Fruit fly (Drosophila melanogaster) whole organism, prepupa: Measurements from ENCODE around the gene Pdss2.
A peak's percentile ranks its signal among the peaks of the same experiment; 100 is the strongest.

Source experiments
- CG10631 ChIP-seq: fragments of 200-800 bp; sonication (Bioruptor generic); optimal IDR thresholded peaks from 2 replicates; lab custom pipeline; 2016; ENCODE audit warnings: missing biosample characterization, missing genetic modification characterization
- CG10669 ChIP-seq: fragments of 200-800 bp; sonication (Bioruptor generic); optimal IDR thresholded peaks from 3 replicates; lab custom pipeline; 2018; ENCODE audit warnings: missing biosample characterization, mild to moderate bottlenecking, missing genetic modification characterization, moderate library complexity
- CG11294 ChIP-seq: fragments of 200-800 bp; sonication (Bioruptor generic); IDR thresholded peaks from 2 replicates; pipeline ENCODE4 v1.3.6; 2022; ENCODE audit warnings: missing biosample characterization, missing genetic modification characterization
- CG11762 ChIP-seq: fragments of 200-800 bp; sonication (Bioruptor generic); optimal IDR thresholded peaks from 3 replicates; lab custom pipeline; 2016; ENCODE audit warnings: missing biosample characterization, missing genetic modification characterization; ENCODE audit not compliant: insufficient read depth
- CG11902 ChIP-seq: fragments of 200-800 bp; sonication (Bioruptor generic); optimal IDR thresholded peaks from 3 replicates; lab custom pipeline; 2016; ENCODE audit warnings: missing biosample characterization, missing genetic modification characterization
- CG15336 ChIP-seq: fragments of 200-800 bp; sonication (Bioruptor generic); IDR thresholded peaks from 2 replicates; pipeline ENCODE4 v1.3.6; 2022; ENCODE audit warnings: missing biosample characterization, missing genetic modification characterization
- CG1621 ChIP-seq: fragments of 200-800 bp; sonication (Bioruptor generic); optimal IDR thresholded peaks from 3 replicates; lab custom pipeline; 2018; ENCODE audit warnings: missing biosample characterization, mild to moderate bottlenecking, missing genetic modification characterization
- CG3032 ChIP-seq: fragments of 200-800 bp; optimal IDR thresholded peaks from 2 replicates; lab custom pipeline; 2019; ENCODE audit warnings: missing biosample characterization, mild to moderate bottlenecking, missing genetic modification characterization, moderate library complexity
- CG31627 ChIP-seq: fragments of 200-800 bp; sonication (Bioruptor generic); optimal IDR thresholded peaks from 3 replicates; lab custom pipeline; 2016; ENCODE audit warnings: missing biosample characterization, missing genetic modification characterization
- CG32006 ChIP-seq: fragments of 200-800 bp; sonication (Bioruptor generic); optimal IDR thresholded peaks from 3 replicates; lab custom pipeline; 2017; ENCODE audit warnings: missing biosample characterization, mild to moderate bottlenecking, missing genetic modification characterization
- CG3919 ChIP-seq: fragments of 200-800 bp; sonication (Bioruptor generic); optimal IDR thresholded peaks from 3 replicates; lab custom pipeline; 2016; ENCODE audit warnings: missing biosample characterization, missing genetic modification characterization
- CG4318 ChIP-seq: fragments of 200-800 bp; sonication (Bioruptor generic); optimal IDR thresholded peaks from 3 replicates; lab custom pipeline; 2017; ENCODE audit warnings: missing biosample characterization, mild to moderate bottlenecking, missing genetic modification characterization
- CG6163 ChIP-seq: fragments of 200-800 bp; sonication (Bioruptor generic); IDR thresholded peaks from 3 replicates; pipeline ENCODE4 v1.3.6; 2022; ENCODE audit warnings: missing biosample characterization, missing genetic modification characterization
- CG6276 ChIP-seq: fragments of 200-800 bp; sonication (Bioruptor generic); optimal IDR thresholded peaks from 2 replicates; lab custom pipeline; 2017; ENCODE audit warnings: missing biosample characterization, mild to moderate bottlenecking, missing genetic modification characterization
- CG6792 ChIP-seq: fragments of 200-800 bp; sonication (Bioruptor generic); optimal IDR thresholded peaks from 3 replicates; lab custom pipeline; 2016; ENCODE audit warnings: missing biosample characterization, missing genetic modification characterization
- CG6808 ChIP-seq: fragments of 200-800 bp; sonication (Bioruptor generic); optimal IDR thresholded peaks from 3 replicates; lab custom pipeline; 2017; ENCODE audit warnings: missing biosample characterization, missing genetic modification characterization, mild to moderate bottlenecking, moderate library complexity, missing genetic modification reagents
- CG7368 ChIP-seq: fragments of 200-800 bp; sonication (Bioruptor generic); optimal IDR thresholded peaks from 3 replicates; lab custom pipeline; 2016; ENCODE audit warnings: missing biosample characterization, missing genetic modification characterization
- CG8119 ChIP-seq: fragments of 200-800 bp; sonication (Bioruptor generic); IDR thresholded peaks from 3 replicates; pipeline ENCODE4 v1.3.6; 2022; ENCODE audit warnings: missing biosample characterization, missing genetic modification characterization
- CG8319 ChIP-seq: fragments of 200-800 bp; sonication (Bioruptor generic); optimal IDR thresholded peaks from 3 replicates; lab custom pipeline; 2016; ENCODE audit warnings: missing biosample characterization, missing genetic modification characterization
- CG8632 ChIP-seq: fragments of 200-800 bp; sonication (Bioruptor generic); optimal IDR thresholded peaks from 3 replicates; lab custom pipeline; 2016; ENCODE audit warnings: missing biosample characterization, missing genetic modification characterization
- CG9139 ChIP-seq: fragments of 200-800 bp; sonication (Bioruptor generic); optimal IDR thresholded peaks from 3 replicates; lab custom pipeline; 2017; ENCODE audit warnings: missing biosample characterization, mild to moderate bottlenecking, missing genetic modification characterization
- Eip78C ChIP-seq: fragments of 200-800 bp; sonication (Bioruptor generic); peaks from one replicate; lab custom pipeline; 2016; ENCODE audit warnings: missing biosample characterization, missing genetic modification characterization
- Eip93F ChIP-seq: fragments of 200-800 bp; sonication (Bioruptor generic); optimal IDR thresholded peaks from 2 replicates; lab custom pipeline; 2016; ENCODE audit warnings: missing biosample characterization, mild to moderate bottlenecking, missing genetic modification characterization
- Ets96B ChIP-seq: fragments of 200-800 bp; optimal IDR thresholded peaks from 2 replicates; lab custom pipeline; 2019; ENCODE audit warnings: missing biosample characterization, mild to moderate bottlenecking, missing genetic modification characterization, moderate library complexity
- Gug ChIP-seq: fragments of 200-800 bp; sonication (Bioruptor generic); IDR thresholded peaks from 2 replicates; pipeline ENCODE4 v1.3.6; 2022; ENCODE audit warnings: missing biosample characterization, missing genetic modification characterization
- Hr4 ChIP-seq: fragments of 200-800 bp; sonication (Bioruptor generic); optimal IDR thresholded peaks from 3 replicates; lab custom pipeline; 2016; ENCODE audit warnings: missing biosample characterization, missing genetic modification characterization
- Met ChIP-seq: fragments of 200-800 bp; sonication (Bioruptor generic); optimal IDR thresholded peaks from 3 replicates; lab custom pipeline; 2016; ENCODE audit warnings: missing biosample characterization, missing genetic modification characterization
- OdsH ChIP-seq: fragments of 200-800 bp; sonication (Bioruptor generic); optimal IDR thresholded peaks from 3 replicates; lab custom pipeline; 2016; ENCODE audit warnings: missing biosample characterization, missing genetic modification characterization
- Smox ChIP-seq: fragments of 200-800 bp; sonication (Bioruptor generic); optimal IDR thresholded peaks from 3 replicates; lab custom pipeline; 2016; ENCODE audit warnings: missing biosample characterization, missing genetic modification characterization
- Sox102F ChIP-seq: fragments of 200-800 bp; sonication (Bioruptor generic); optimal IDR thresholded peaks from 2 replicates; lab custom pipeline; 2016; ENCODE audit warnings: missing biosample characterization, mild to moderate bottlenecking, missing genetic modification characterization
- Sox14 ChIP-seq: fragments of 200-800 bp; sonication (Bioruptor generic); optimal IDR thresholded peaks from 3 replicates; lab custom pipeline; 2016; ENCODE audit warnings: missing biosample characterization, missing genetic modification characterization
- Sox15 ChIP-seq: fragments of 200-800 bp; sonication (Bioruptor generic); optimal IDR thresholded peaks from 3 replicates; lab custom pipeline; 2016; ENCODE audit warnings: missing biosample characterization, missing genetic modification characterization
- achi ChIP-seq: fragments of 200-800 bp; sonication (Bioruptor generic); optimal IDR thresholded peaks from 3 replicates; lab custom pipeline; 2016; ENCODE audit warnings: missing biosample characterization, missing genetic modification characterization
- acj6 ChIP-seq: fragments of 200-800 bp; sonication (Bioruptor generic); optimal IDR thresholded peaks from 3 replicates; lab custom pipeline; 2016; ENCODE audit warnings: missing biosample characterization, missing genetic modification characterization
- cyc ChIP-seq: fragments of 200-800 bp; sonication (Bioruptor generic); optimal IDR thresholded peaks from 3 replicates; lab custom pipeline; 2016; ENCODE audit warnings: missing biosample characterization, missing genetic modification characterization
- dac ChIP-seq: fragments of 200-800 bp; sonication (Bioruptor generic); optimal IDR thresholded peaks from 2 replicates; lab custom pipeline; 2017; ENCODE audit warnings: missing biosample characterization, mild to moderate bottlenecking, missing genetic modification characterization
- dsx ChIP-seq: fragments of 200-800 bp; optimal IDR thresholded peaks from 3 replicates; lab custom pipeline; 2019; ENCODE audit warnings: missing biosample characterization, mild to moderate bottlenecking, missing genetic modification characterization, moderate library complexity; ENCODE audit not compliant: poor library complexity, severe bottlenecking
- eg ChIP-seq: fragments of 200-800 bp; sonication (Bioruptor generic); IDR thresholded peaks from 3 replicates; pipeline ENCODE4 v1.3.6; 2022; ENCODE audit warnings: missing biosample characterization, missing genetic modification characterization
- esn ChIP-seq: fragments of 200-800 bp; sonication (Bioruptor generic); optimal IDR thresholded peaks from 2 replicates; lab custom pipeline; 2016; ENCODE audit warnings: missing biosample characterization, mild to moderate bottlenecking, missing genetic modification characterization, moderate library complexity
- fd59A ChIP-seq: fragments of 200-800 bp; sonication (Bioruptor generic); optimal IDR thresholded peaks from 2 replicates; lab custom pipeline; 2017; ENCODE audit warnings: missing biosample characterization, mild to moderate bottlenecking, missing genetic modification characterization, missing genetic modification reagents
- fkh ChIP-seq: fragments of 200-800 bp; sonication (Bioruptor generic); optimal IDR thresholded peaks from 3 replicates; lab custom pipeline; 2017; ENCODE audit warnings: missing biosample characterization, mild to moderate bottlenecking, missing genetic modification characterization, moderate library complexity
- net ChIP-seq: fragments of 200-800 bp; sonication (Bioruptor generic); optimal IDR thresholded peaks from 3 replicates; lab custom pipeline; 2016; ENCODE audit warnings: missing biosample characterization, missing genetic modification characterization
- pdm3 ChIP-seq: fragments of 200-800 bp; sonication (Bioruptor generic); optimal IDR thresholded peaks from 3 replicates; lab custom pipeline; 2016; ENCODE audit warnings: missing biosample characterization, missing genetic modification characterization
- salr ChIP-seq, 2 experiments: fragments of 200-800 bp; sonication (Bioruptor generic); optimal IDR thresholded peaks; 3 replicates each; lab custom pipeline; 2016 to 2018; ENCODE audit warnings: missing biosample characterization in 2 of 2, missing genetic modification characterization in 2 of 2, mild to moderate bottlenecking in 1 of 2
- ss ChIP-seq, 2 experiments: fragments of 200-800 bp; sonication (Bioruptor generic); optimal IDR thresholded peaks; 2 replicates in 1 of 2; 3 replicates in 1 of 2; lab custom pipeline; 2017 to 2018; ENCODE audit warnings: mild to moderate bottlenecking in 2 of 2, missing biosample characterization in 2 of 2, missing genetic modification characterization in 2 of 2, moderate library complexity in 1 of 2
- vri ChIP-seq: fragments of 200-800 bp; sonication (Bioruptor generic); optimal IDR thresholded peaks from 3 replicates; lab custom pipeline; 2016; ENCODE audit warnings: missing biosample characterization, mild to moderate bottlenecking, missing genetic modification characterization

Gene Pdss2

dm6 chr3L:21026917-21027517, 698 bp upstream of the Pdss2 start, which contains the start of gene skd:
Gene skd (minus strand): TSS chr3L:21027434.
- TF ChIP-seq CG1621 (tag; lab: Kevin White, UChicago) (no peak), fkh (GFP tag; lab: Kevin White, UChicago) (peak; percentile 15), Eip78C (GFP tag; lab: Kevin White, UChicago) (peak; percentile 76)

- TF ChIP-seq net, result peak; percentile 89
- TF ChIP-seq Sox14, result peak; percentile 73
- TF ChIP-seq acj6, result peak; percentile 94
- TF ChIP-seq CG11294 (GFP tag; lab: Robert Waterston, UW), result peak; percentile 76; the same call in 1 of the 2 replicates
- TF ChIP-seq CG11902 (GFP tag; lab: Kevin White, UChicago), result peak; percentile 80
- TF ChIP-seq fkh (GFP tag; lab: Kevin White, UChicago), result peak; percentile 70
- peak; percentile 90 for TF ChIP-seq CG6792 (GFP tag; lab: Kevin White, UChicago)
- peak; percentile 85 for TF ChIP-seq Met (GFP tag; lab: Kevin White, UChicago)
- peak; percentile 94 for TF ChIP-seq dac (GFP tag; lab: Kevin White, UChicago)
- TF ChIP-seq CG6808 (GFP tag; lab: Kevin White, UChicago), result peak; percentile 92
- peak; percentile 89 for TF ChIP-seq CG3919 (GFP tag; lab: Kevin White, UChicago)
- peak; percentile 83 for TF ChIP-seq CG7368 (GFP tag; lab: Kevin White, UChicago)
- TF ChIP-seq Gug (GFP tag; lab: Robert Waterston, UW), result peak; percentile 80
- peak; percentile 91 for TF ChIP-seq esn (GFP tag; lab: Kevin White, UChicago)
- peak; percentile 87 for TF ChIP-seq CG15336 (GFP tag; lab: Robert Waterston, UW)
- TF ChIP-seq CG10631 (GFP tag; lab: Kevin White, UChicago), result peak; percentile 94
- TF ChIP-seq Ets96B (tag; lab: Kevin White, UChicago), result peak; percentile 91
- peak; percentile 69 for TF ChIP-seq CG1621 (tag; lab: Kevin White, UChicago)
- TF ChIP-seq CG8319 (GFP tag; lab: Kevin White, UChicago), result peak; percentile 86
- peak; percentile 72 to 96 for TF ChIP-seq salr (GFP tag; optimal IDR thresholded peaks at IDR 0.05; lab: Kevin White, UChicago)
- peak; percentile 96 for TF ChIP-seq CG4318 (GFP tag; lab: Kevin White, UChicago)
- peak; percentile 74 for TF ChIP-seq CG31627 (GFP tag; lab: Kevin White, UChicago)
- peak; percentile 90 for TF ChIP-seq CG11762
- TF ChIP-seq achi, result peak; percentile 92
- peak; percentile 98 for TF ChIP-seq CG32006
- TF ChIP-seq CG8119 (GFP tag; lab: Robert Waterston, UW), result peak; percentile 91
- TF ChIP-seq Eip93F (GFP tag; lab: Kevin White, UChicago), result peak; percentile 84
- TF ChIP-seq CG8632, result peak; percentile 94
- TF ChIP-seq cyc (GFP tag; lab: Kevin White, UChicago), result peak; percentile 74
- TF ChIP-seq CG3032 (tag; lab: Kevin White, UChicago), result peak; percentile 95
- TF ChIP-seq Eip78C (GFP tag; lab: Kevin White, UChicago), result peak; percentile 95
- TF ChIP-seq Smox (GFP tag; lab: Kevin White, UChicago), result peak; percentile 84
- peak; percentile 89 for TF ChIP-seq Hr4 (GFP tag; lab: Kevin White, UChicago)
- peak; percentile 80 for TF ChIP-seq fd59A (GFP tag; lab: Kevin White, UChicago)
- TF ChIP-seq CG6163 (GFP tag; lab: Robert Waterston, UW), result peak; percentile 79
- TF ChIP-seq pdm3 (GFP tag; lab: Kevin White, UChicago), result peak; percentile 84
- peak; percentile 80 for TF ChIP-seq vri (GFP tag; lab: Kevin White, UChicago)
- TF ChIP-seq CG10669 (GFP tag; lab: Kevin White, UChicago), result peak; percentile 90
- peak; percentile 78 for TF ChIP-seq Sox102F (GFP tag; lab: Kevin White, UChicago)
- peak; percentile 88 for TF ChIP-seq eg (GFP tag; lab: Robert Waterston, UW)
- TF ChIP-seq ss (GFP tag; optimal IDR thresholded peaks at IDR 0.05; lab: Kevin White, UChicago), result peak; percentile 91 to 95
- TF ChIP-seq dsx, result peak; percentile 89
- TF ChIP-seq CG9139 (GFP tag; lab: Kevin White, UChicago), result peak; percentile 85
- TF ChIP-seq Sox15, result peak; percentile 87
- peak; percentile 95 for TF ChIP-seq OdsH (GFP tag; lab: Kevin White, UChicago)
- peak; percentile 96 for TF ChIP-seq CG6276 (GFP tag; lab: Kevin White, UChicago)
Observed at dm6 chr3L:21031093-21031930, 3.6 kb downstream of the Pdss2 start, which contains the start of the genes CG10584 and Polr3E. Gene CG10584 (minus strand): TSS chr3L:21031360. Gene Polr3E (plus strand): TSS chr3L:21031825.
